Worm (Caenorhabditis elegans): ENCODE results near the gene emre-1.

Gene emre-1

ce11 chrX:14960841-14961240, 18.6 kb upstream of the emre-1 start:
- TF ChIP-seq lin-39 (tag; optimal IDR thresholded peaks at IDR 0.05) (no peak), nhr-6 (tag; optimal IDR thresholded peaks at IDR 0.05) (no peak), nhr-77 (tag; optimal IDR thresholded peaks at IDR 0.05) (no peak), sem-4 (tag; optimal IDR thresholded peaks at IDR 0.05) (no peak), nhr-10 (tag; optimal IDR thresholded peaks at IDR 0.05) (no peak), ama-1 (optimal IDR thresholded peaks at IDR 0.05) (no peak), zag-1 (tag; optimal IDR thresholded peaks at IDR 0.05) (no peak), nhr-129 (tag; optimal IDR thresholded peaks at IDR 0.05) (no peak), lin-13 (GFP tag; optimal IDR thresholded peaks at IDR 0.05) (no peak), nhr-12 (tag; optimal IDR thresholded peaks at IDR 0.05) (no peak), sma-3 (GFP tag; optimal IDR thresholded peaks at IDR 0.05) (no peak), ztf-11 (tag; optimal IDR thresholded peaks at IDR 0.05) (no peak), sma-9 (GFP tag; optimal IDR thresholded peaks at IDR 0.05) (no peak), sma-9 (tag; optimal IDR thresholded peaks at IDR 0.05) (no peak), alr-1 (tag; optimal IDR thresholded peaks at IDR 0.05) (no peak), unc-62 (GFP tag; optimal IDR thresholded peaks at IDR 0.05) (no peak), mdl-1 (tag; optimal IDR thresholded peaks at IDR 0.05) (no peak), egl-27 (tag; optimal IDR thresholded peaks at IDR 0.05) (no peak)

DNA sequence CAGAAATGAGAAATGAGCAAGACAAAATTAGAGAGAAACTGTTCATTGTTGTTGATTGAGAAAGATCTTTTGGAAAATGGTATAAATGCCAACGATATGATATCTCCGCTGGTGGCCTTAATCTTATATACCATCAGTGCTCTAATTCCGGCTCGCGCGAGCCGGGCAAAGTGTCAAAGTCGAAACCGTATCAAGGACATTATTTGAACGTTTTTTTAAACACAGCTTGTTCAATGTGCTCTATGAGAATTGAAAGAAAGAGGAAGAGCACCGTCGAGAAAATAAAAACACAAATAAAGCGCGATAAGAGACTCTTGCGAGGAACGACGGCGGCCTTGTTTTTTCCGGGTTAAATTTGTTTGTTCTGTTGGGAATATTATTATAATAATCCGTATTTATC, 18.0 kb upstream of the emre-1 start, which contains the start of gene idpp-3:
TSS of gene idpp-3 (minus strand) at position 101 of the 400 bp plus-strand sequence.
- TF ChIP-seq dmd-4 (tag; optimal IDR thresholded peaks at IDR 0.05) (no peak), mab-5 (tag; optimal IDR thresholded peaks at IDR 0.05) (no peak), lsy-2 (tag; optimal IDR thresholded peaks at IDR 0.05) (no peak), aly-2 (tag; optimal IDR thresholded peaks at IDR 0.05) (no peak), snpc-4 (tag; optimal IDR thresholded peaks at IDR 0.05) (no peak), nhr-6 (tag; optimal IDR thresholded peaks at IDR 0.05) (no peak), zag-1 (tag; optimal IDR thresholded peaks at IDR 0.05) (no peak), gmeb-1 (tag; optimal IDR thresholded peaks at IDR 0.05) (no peak), unc-62 (GFP tag; optimal IDR thresholded peaks at IDR 0.05) (no peak), F13H6.1 (tag; optimal IDR thresholded peaks at IDR 0.05) (no peak), C34F6.9 (tag; optimal IDR thresholded peaks at IDR 0.05) (no peak), unc-55 (GFP tag; optimal IDR thresholded peaks at IDR 0.05) (no peak), skn-1 (tag; optimal IDR thresholded peaks at IDR 0.05) (no peak)

ce11 chrX:14962456-14962855, 17.0 kb upstream of the emre-1 start, which contains the start of gene rgs-10:
Gene rgs-10, plus strand, starts transcription at chrX:14962756.
- TF ChIP-seq nhr-12 (tag; optimal IDR thresholded peaks at IDR 0.05), result no peak
- no peak for TF ChIP-seq elt-3 (tag; optimal IDR thresholded peaks at IDR 0.05)
- TF ChIP-seq ceh-16 (tag; optimal IDR thresholded peaks at IDR 0.05), result no peak
- no peak for TF ChIP-seq R02D3.7 (tag; optimal IDR thresholded peaks at IDR 0.05)
- TF ChIP-seq C34F6.9 (tag; optimal IDR thresholded peaks at IDR 0.05), result no peak
- no peak for TF ChIP-seq nhr-77 (tag; optimal IDR thresholded peaks at IDR 0.05)
- TF ChIP-seq crh-2 (tag; optimal IDR thresholded peaks at IDR 0.05), result no peak
- TF ChIP-seq ama-1 (optimal IDR thresholded peaks at IDR 0.05), result no peak
- TF ChIP-seq sma-9 (GFP tag; optimal IDR thresholded peaks at IDR 0.05), result no peak
- TF ChIP-seq sma-9 (tag; optimal IDR thresholded peaks at IDR 0.05), result no peak
- no peak for TF ChIP-seq lin-39 (tag; optimal IDR thresholded peaks at IDR 0.05)
- no peak for TF ChIP-seq lin-11 (tag; optimal IDR thresholded peaks at IDR 0.05)
- TF ChIP-seq egl-27 (tag; optimal IDR thresholded peaks at IDR 0.05), result no peak
- TF ChIP-seq nhr-25 (tag; optimal IDR thresholded peaks at IDR 0.05), result no peak
- no peak for TF ChIP-seq gmeb-1 (tag; optimal IDR thresholded peaks at IDR 0.05)
- no peak for TF ChIP-seq Y55F3AM.14 (GFP tag; optimal IDR thresholded peaks at IDR 0.05)
- TF ChIP-seq nhr-10 (tag; optimal IDR thresholded peaks at IDR 0.05), result no peak

- TF ChIP-seq fos-1 (tag; optimal IDR thresholded peaks at IDR 0.05) (no peak), ama-1 (optimal IDR thresholded peaks at IDR 0.05) (no peak), unc-39 (tag; optimal IDR thresholded peaks at IDR 0.05) (no peak), C34F6.9 (tag; optimal IDR thresholded peaks at IDR 0.05) (no peak), ztf-1 (GFP tag; conservative IDR thresholded peaks at IDR 0.05) (no peak), peb-1 (tag; optimal IDR thresholded peaks at IDR 0.05) (no peak), nhr-25 (tag; optimal IDR thresholded peaks at IDR 0.05) (no peak), nhr-12 (tag; optimal IDR thresholded peaks at IDR 0.05) (no peak), ZK546.5 (tag; optimal IDR thresholded peaks at IDR 0.05) (no peak), lsy-2 (tag; optimal IDR thresholded peaks at IDR 0.05) (no peak), crh-2 (tag; optimal IDR thresholded peaks at IDR 0.05) (no peak), lin-39 (tag; optimal IDR thresholded peaks at IDR 0.05) (no peak), mab-5 (tag; optimal IDR thresholded peaks at IDR 0.05) (no peak)
Observed at ce11 chrX:14964253-14964652, 15.2 kb upstream of the emre-1 start, which contains the start of gene rgs-11. Gene rgs-11, plus strand, starts transcription at chrX:14964553.
